Fruit fly (Drosophila melanogaster) whole organism, embryonic: Measurements from ENCODE around the gene CG46059.

ENCODE experiments used
- Aef1 ChIP-seq: fragments of 200-800 bp; sonication (Bioruptor generic); IDR thresholded peaks from 3 replicates; pipeline ENCODE4 v1.3.6; 2022; ENCODE audit warnings: missing biosample characterization, missing genetic modification characterization
- CG1024 ChIP-seq: fragments of 200-800 bp; sonication (Bioruptor generic); IDR thresholded peaks from 2 replicates; pipeline ENCODE4 v1.3.6; 2022; ENCODE audit warnings: missing biosample characterization, missing genetic modification characterization
- CG10543 ChIP-seq: fragments of 200-800 bp; sonication (Bioruptor generic); optimal IDR thresholded peaks from 3 replicates; lab custom pipeline; 2017; ENCODE audit warnings: missing biosample characterization, mild to moderate bottlenecking, missing genetic modification characterization, moderate library complexity
- CG10654 ChIP-seq: fragments of 200-800 bp; sonication (Bioruptor generic); optimal IDR thresholded peaks from 2 replicates; lab custom pipeline; 2016; ENCODE audit warnings: missing biosample characterization, missing genetic modification characterization
- CG12236 ChIP-seq: fragments of 200-800 bp; sonication (Bioruptor generic); optimal IDR thresholded peaks from 2 replicates; lab custom pipeline; 2016; ENCODE audit warnings: missing biosample characterization, missing genetic modification characterization
- CG13287 ChIP-seq: fragments of 200-800 bp; sonication (Bioruptor generic); IDR thresholded peaks from 2 replicates; pipeline ENCODE4 v1.3.6; 2022; ENCODE audit warnings: missing biosample characterization, missing genetic modification characterization; ENCODE audit not compliant: partially characterized antibody
- CG14667 ChIP-seq: fragments of 200-800 bp; sonication (Bioruptor generic); IDR thresholded peaks from 2 replicates; pipeline ENCODE4 v1.3.6; 2022; ENCODE audit warnings: missing biosample characterization, missing genetic modification characterization
- CG15269 ChIP-seq: fragments of 200-800 bp; sonication (Bioruptor generic); optimal IDR thresholded peaks from 2 replicates; lab custom pipeline; 2018; ENCODE audit warnings: missing biosample characterization, mild to moderate bottlenecking, missing genetic modification characterization, moderate library complexity
- CG17361 ChIP-seq: fragments of 200-800 bp; sonication (Bioruptor generic); IDR thresholded peaks from 3 replicates; pipeline ENCODE4 v1.3.6; 2022; ENCODE audit warnings: missing biosample characterization, missing genetic modification characterization
- CG2116 ChIP-seq: fragments of 200-800 bp; sonication (Bioruptor generic); optimal IDR thresholded peaks from 3 replicates; lab custom pipeline; 2018; ENCODE audit warnings: missing biosample characterization, mild to moderate bottlenecking, missing genetic modification characterization
- CG2120 ChIP-seq: fragments of 200-800 bp; sonication (Bioruptor generic); optimal IDR thresholded peaks from 3 replicates; lab custom pipeline; 2016; ENCODE audit warnings: missing biosample characterization, missing genetic modification characterization
- CG2129 ChIP-seq: fragments of 200-800 bp; sonication (Bioruptor generic); IDR thresholded peaks from 2 replicates; pipeline ENCODE4 v1.3.6; 2022; ENCODE audit warnings: missing biosample characterization, missing genetic modification characterization; ENCODE audit not compliant: partially characterized antibody
- CG30403 ChIP-seq: fragments of 200-800 bp; sonication (Bioruptor generic); optimal IDR thresholded peaks from 3 replicates; lab custom pipeline; 2016; ENCODE audit warnings: missing biosample characterization, missing genetic modification characterization
- CG42726 ChIP-seq: fragments of 200-800 bp; sonication (Bioruptor generic); IDR thresholded peaks from 2 replicates; pipeline ENCODE4 v1.3.6; 2022; ENCODE audit warnings: missing biosample characterization, missing genetic modification characterization; ENCODE audit not compliant: partially characterized antibody
- CG4820 ChIP-seq: fragments of 200-800 bp; sonication (Bioruptor generic); optimal IDR thresholded peaks from 3 replicates; lab custom pipeline; 2016; ENCODE audit warnings: missing biosample characterization, missing genetic modification characterization
- CG6175 ChIP-seq: fragments of 200-800 bp; sonication (Bioruptor generic); IDR thresholded peaks from 3 replicates; pipeline ENCODE4 v1.3.6; 2022; ENCODE audit warnings: missing biosample characterization, missing genetic modification characterization
- CG7987 ChIP-seq: fragments of 200-800 bp; sonication (Bioruptor generic); optimal IDR thresholded peaks from 2 replicates; lab custom pipeline; 2018; ENCODE audit warnings: missing biosample characterization, mild to moderate bottlenecking, missing genetic modification characterization, moderate library complexity
- Chrac-16 ChIP-seq: fragments of 200-800 bp; sonication (Bioruptor generic); optimal IDR thresholded peaks from 3 replicates; lab custom pipeline; 2016; ENCODE audit warnings: missing biosample characterization, missing genetic modification characterization
- D ChIP-seq, 2 experiments: fragments of 200-800 bp in 1 of 2; fragments of >200 bp in 1 of 2; sonication (Bioruptor generic) in 1 of 2; optimal IDR thresholded peaks; 2 replicates in 1 of 2; 3 replicates in 1 of 2; lab custom pipeline; 2017; ENCODE audit warnings: mild to moderate bottlenecking in 1 of 2, missing biosample characterization in 1 of 2, missing genetic modification characterization in 1 of 2, missing genetic modification reagents in 1 of 2
- Dip2 ChIP-seq: fragments of 200-800 bp; sonication (Bioruptor generic); IDR thresholded peaks from 2 replicates; pipeline ENCODE4 v1.3.6; 2022; ENCODE audit warnings: missing biosample characterization, missing genetic modification characterization
- Elba2 ChIP-seq: fragments of 200-800 bp; sonication (Bioruptor generic); optimal IDR thresholded peaks from 3 replicates; lab custom pipeline; 2016; ENCODE audit warnings: missing biosample characterization, missing genetic modification characterization
- GATAe ChIP-seq: fragments of 200-800 bp; sonication (Bioruptor generic); conservative IDR thresholded peaks from 2 replicates; pipeline ENCODE4 v1.3.6; 2022; ENCODE audit warnings: missing biosample characterization, missing genetic modification characterization
- Gug ChIP-seq: fragments of 200-800 bp; sonication (Bioruptor generic); IDR thresholded peaks from 4 replicates; pipeline ENCODE4 v1.3.6; 2022; ENCODE audit warnings: missing biosample characterization, missing genetic modification characterization
- Hr3 ChIP-seq: fragments of 200-800 bp; sonication (Bioruptor generic); optimal IDR thresholded peaks from 3 replicates; lab custom pipeline; 2016; ENCODE audit warnings: missing biosample characterization, missing genetic modification characterization
- Meics ChIP-seq: fragments of 200-800 bp; sonication (Bioruptor generic); optimal IDR thresholded peaks from 2 replicates; lab custom pipeline; 2017; ENCODE audit warnings: missing biosample characterization, mild to moderate bottlenecking, missing genetic modification characterization
- Nf-YB ChIP-seq: fragments of 200-800 bp; sonication (Bioruptor generic); optimal IDR thresholded peaks from 3 replicates; lab custom pipeline; 2019; ENCODE audit warnings: missing biosample characterization, mild to moderate bottlenecking, missing genetic modification characterization, moderate library complexity
- Oaz ChIP-seq: fragments of 200-800 bp; sonication (Bioruptor generic); IDR thresholded peaks from 2 replicates; pipeline ENCODE4 v1.3.6; 2022; ENCODE audit warnings: missing biosample characterization, missing genetic modification characterization
- Pdp1 ChIP-seq, 2 experiments: fragments of 200-800 bp; sonication (Bioruptor generic); optimal IDR thresholded peaks; 3 replicates each; lab custom pipeline; 2016; ENCODE audit warnings: missing biosample characterization in 2 of 2, missing genetic modification characterization in 2 of 2, mild to moderate bottlenecking in 1 of 2, moderate library complexity in 1 of 2
- Stat92E ChIP-seq, 3 experiments: fragments of >200 bp in 2 of 3; fragments of 200-800 bp in 1 of 3; sonication (Bioruptor generic) in 1 of 3; optimal IDR thresholded peaks; 2 replicates each; lab custom pipeline; 2017 to 2019; ENCODE audit warnings: missing biosample characterization in 3 of 3, missing genetic modification characterization in 3 of 3, mild to moderate bottlenecking in 1 of 3, moderate library complexity in 1 of 3
- Trl ChIP-seq, 3 experiments: fragments of >200 bp in 2 of 3; fragments of 200-800 bp in 1 of 3; sonication (Bioruptor generic) in 1 of 3; optimal IDR thresholded peaks; 2 replicates in 1 of 3; 3 replicates in 2 of 3; lab custom pipeline; 2016 to 2017; ENCODE audit warnings: missing biosample characterization in 1 of 3, missing genetic modification characterization in 1 of 3
- aop ChIP-seq: fragments of 200-800 bp; sonication (Bioruptor generic); IDR thresholded peaks from 2 replicates; pipeline ENCODE4 v1.3.6; 2022; ENCODE audit warnings: missing biosample characterization, missing genetic modification characterization
- croc ChIP-seq: fragments of 200-800 bp; sonication (Bioruptor generic); conservative IDR thresholded peaks from 3 replicates; pipeline ENCODE4 v1.3.6; 2022; ENCODE audit warnings: missing biosample characterization, missing genetic modification characterization
- disco-r ChIP-seq: fragments of 200-800 bp; sonication (Bioruptor generic); optimal IDR thresholded peaks from 2 replicates; lab custom pipeline; 2016; ENCODE audit warnings: missing biosample characterization, missing genetic modification characterization
- dmrt99B ChIP-seq: fragments of 200-800 bp; sonication (Bioruptor generic); optimal IDR thresholded peaks from 2 replicates; lab custom pipeline; 2018; ENCODE audit warnings: missing biosample characterization, mild to moderate bottlenecking, missing genetic modification characterization, moderate library complexity
- dysf ChIP-seq: fragments of 200-800 bp; sonication (Bioruptor generic); IDR thresholded peaks from 3 replicates; pipeline ENCODE4 v1.3.6; 2022; ENCODE audit warnings: missing biosample characterization, missing genetic modification characterization
- ems ChIP-seq: fragments of 200-800 bp; sonication (Bioruptor generic); optimal IDR thresholded peaks from 3 replicates; lab custom pipeline; 2016; ENCODE audit warnings: missing biosample characterization, missing genetic modification characterization
- fd102C ChIP-seq: fragments of 200-800 bp; sonication (Bioruptor generic); optimal IDR thresholded peaks from 2 replicates; lab custom pipeline; 2018; ENCODE audit warnings: missing biosample characterization, mild to moderate bottlenecking, missing genetic modification characterization, moderate library complexity
- gcm2 ChIP-seq: fragments of 200-800 bp; sonication (Bioruptor generic); optimal IDR thresholded peaks from 2 replicates; lab custom pipeline; 2016; ENCODE audit warnings: missing biosample characterization, missing genetic modification characterization
- gem ChIP-seq: fragments of 200-800 bp; sonication (Bioruptor generic); optimal IDR thresholded peaks from 2 replicates; lab custom pipeline; 2019; ENCODE audit warnings: missing biosample characterization, mild to moderate bottlenecking, missing genetic modification characterization, moderate library complexity
- gt ChIP-seq: fragments of 200-800 bp; sonication (Bioruptor generic); IDR thresholded peaks from 2 replicates; pipeline ENCODE4 v1.3.6; 2022; ENCODE audit warnings: missing biosample characterization, missing genetic modification characterization
- ind ChIP-seq: fragments of 200-800 bp; sonication (Bioruptor generic); optimal IDR thresholded peaks from 3 replicates; lab custom pipeline; 2016; ENCODE audit warnings: missing biosample characterization, missing genetic modification characterization
- jumu ChIP-seq: fragments of 200-800 bp; sonication (Bioruptor generic); optimal IDR thresholded peaks from 3 replicates; lab custom pipeline; 2016; ENCODE audit warnings: missing biosample characterization, missing genetic modification characterization
- ken ChIP-seq: fragments of 200-800 bp; sonication (Bioruptor generic); IDR thresholded peaks from 3 replicates; pipeline ENCODE4 v1.3.6; 2022; ENCODE audit warnings: missing biosample characterization, missing genetic modification characterization
- nom ChIP-seq: fragments of 200-800 bp; sonication (Bioruptor generic); optimal IDR thresholded peaks from 2 replicates; lab custom pipeline; 2017; ENCODE audit warnings: missing biosample characterization, missing genetic modification characterization, mild to moderate bottlenecking, moderate library complexity, missing genetic modification reagents
- onecut ChIP-seq: fragments of 200-800 bp; sonication (Bioruptor generic); IDR thresholded peaks from 2 replicates; pipeline ENCODE4 v1.3.6; 2022; ENCODE audit warnings: missing biosample characterization, missing genetic modification characterization
- sisA ChIP-seq: fragments of 200-800 bp; sonication (Bioruptor generic); IDR thresholded peaks from 2 replicates; pipeline ENCODE4 v1.3.6; 2022; ENCODE audit warnings: missing biosample characterization, missing genetic modification characterization
- slou ChIP-seq: fragments of 200-800 bp; sonication (Bioruptor generic); optimal IDR thresholded peaks from 3 replicates; lab custom pipeline; 2016; ENCODE audit warnings: missing biosample characterization, missing genetic modification characterization
- trem ChIP-seq: fragments of 200-800 bp; optimal IDR thresholded peaks from 3 replicates; lab custom pipeline; 2019; ENCODE audit warnings: missing biosample characterization, mild to moderate bottlenecking, missing genetic modification characterization, moderate library complexity
- unpg ChIP-seq: fragments of 200-800 bp; sonication (Bioruptor generic); optimal IDR thresholded peaks from 3 replicates; lab custom pipeline; 2018; ENCODE audit warnings: missing biosample characterization, mild to moderate bottlenecking, missing genetic modification characterization, moderate library complexity
- usp ChIP-seq: fragments of >200 bp; optimal IDR thresholded peaks from 2 replicates; lab custom pipeline; 2017; ENCODE audit warnings: missing biosample characterization, missing genetic modification characterization
- wdn ChIP-seq: fragments of 200-800 bp; sonication (Bioruptor generic); IDR thresholded peaks from 2 replicates; pipeline ENCODE4 v1.3.6; 2022; ENCODE audit warnings: missing biosample characterization, missing genetic modification characterization

Gene CG46059

dm6 chr2L:19200211-19200610, 16.6 kb upstream of the CG46059 start (continued):
- TF ChIP-seq croc (GFP tag; lab: Robert Waterston, UW), result no peak
- peak; percentile 18 for TF ChIP-seq ind (GFP tag; lab: Kevin White, UChicago)
- no peak for TF ChIP-seq trem (tag; lab: Kevin White, UChicago)
- TF ChIP-seq GATAe (GFP tag; lab: Robert Waterston, UW), result no peak
- TF ChIP-seq Hr3 (GFP tag; lab: Kevin White, UChicago), result no peak
- TF ChIP-seq onecut (GFP tag; lab: Robert Waterston, UW), result no peak
- 0 out of 2 replicates have a peak, but pooled peaks have one; percentile 28 for TF ChIP-seq CG1024 (GFP tag; lab: Robert Waterston, UW)
- TF ChIP-seq sisA (GFP tag; lab: Robert Waterston, UW), result peak; percentile 11; the same call in 1 of the 2 replicates
- no peak for TF ChIP-seq CG2116
- no peak for TF ChIP-seq CG17361 (GFP tag; lab: Robert Waterston, UW)
- no peak for TF ChIP-seq Oaz (GFP tag; lab: Robert Waterston, UW)
- TF ChIP-seq gem (tag; lab: Kevin White, UChicago), result peak; percentile 42
- TF ChIP-seq ken (GFP tag; lab: Robert Waterston, UW), result no peak
- no peak for TF ChIP-seq disco-r
- no peak for TF ChIP-seq Elba2 (GFP tag; lab: Kevin White, UChicago)
- peak; percentile 5 for TF ChIP-seq CG30403 (GFP tag; lab: Kevin White, UChicago)
- no peak for TF ChIP-seq CG13287 (GFP tag; lab: Robert Waterston, UW)
- TF ChIP-seq CG2129 (GFP tag; lab: Robert Waterston, UW), result no peak
- no peak for TF ChIP-seq gt
- TF ChIP-seq aop (GFP tag; lab: Robert Waterston, UW), result no peak
- TF ChIP-seq Gug, result 0 out of 4 replicates have a peak, but pooled peaks have one; percentile 4
- no peak for TF ChIP-seq CG2120
- no peak for TF ChIP-seq wdn (GFP tag; lab: Robert Waterston, UW)
- no peak for TF ChIP-seq Aef1 (GFP tag; lab: Robert Waterston, UW)
- TF ChIP-seq CG6175, result no peak
- TF ChIP-seq CG7987, result no peak
- no peak for TF ChIP-seq CG10543
- no peak for TF ChIP-seq D (optimal IDR thresholded peaks at IDR 0.05; lab: Kevin White, UChicago)
- TF ChIP-seq D (GFP tag; optimal IDR thresholded peaks at IDR 0.05; lab: Kevin White, UChicago), result no peak
- no peak for TF ChIP-seq Stat92E (GFP tag; optimal IDR thresholded peaks at IDR 0.05; lab: Kevin White, UChicago)
- peak; percentile 6 for TF ChIP-seq Chrac-16 (GFP tag; lab: Kevin White, UChicago)
- no peak for TF ChIP-seq slou (GFP tag; lab: Kevin White, UChicago)
- no peak for TF ChIP-seq CG42726
- TF ChIP-seq Trl (optimal IDR thresholded peaks at IDR 0.05; lab: Kevin White, UChicago), result no peak
- TF ChIP-seq Trl (GFP tag; optimal IDR thresholded peaks at IDR 0.05; lab: Kevin White, UChicago), result no peak
- peak; percentile 15 for TF ChIP-seq unpg (GFP tag; lab: Kevin White, UChicago)
- no peak for TF ChIP-seq Meics (GFP tag; lab: Kevin White, UChicago)
- no peak for TF ChIP-seq CG15269 (tag; lab: Kevin White, UChicago)
- TF ChIP-seq CG10654 (GFP tag; lab: Kevin White, UChicago), result no peak
- peak; percentile 16 for TF ChIP-seq ems (GFP tag; lab: Kevin White, UChicago)
- no peak for TF ChIP-seq CG12236 (GFP tag; lab: Kevin White, UChicago)
- TF ChIP-seq jumu (GFP tag; lab: Kevin White, UChicago), result peak; percentile 15
- no peak for TF ChIP-seq Dip2 (GFP tag; lab: Robert Waterston, UW)
- no peak for TF ChIP-seq fd102C
- TF ChIP-seq Nf-YB (GFP tag; lab: Kevin White, UChicago), result no peak
- TF ChIP-seq CG14667 (GFP tag; lab: Robert Waterston, UW), result no peak
- peak; percentile 18 for TF ChIP-seq nom
- peak; percentile 42; the same call in 1 of the 3 replicates for TF ChIP-seq dysf (GFP tag; lab: Robert Waterston, UW)
- peak; percentile 38 to 39 for TF ChIP-seq Pdp1 (GFP tag; optimal IDR thresholded peaks at IDR 0.05; lab: Kevin White, UChicago)
- TF ChIP-seq gcm2 (GFP tag; lab: Kevin White, UChicago), result no peak
- TF ChIP-seq CG4820 (GFP tag; lab: Kevin White, UChicago), result peak; percentile 21
- TF ChIP-seq usp (GFP tag; lab: Kevin White, UChicago), result no peak
- TF ChIP-seq dmrt99B (tag; lab: Kevin White, UChicago), result peak; percentile 26
